Fruit fly (Drosophila melanogaster) whole organism, prepupa: Measurements from ENCODE around the gene CG1172.

Source experiments
- Blimp-1 ChIP-seq: fragments of 200-800 bp; sonication (Bioruptor generic); optimal IDR thresholded peaks from 3 replicates; lab custom pipeline; 2017; ENCODE audit warnings: missing biosample characterization, missing genetic modification characterization, mild to moderate bottlenecking, moderate library complexity, missing genetic modification reagents
- CG10631 ChIP-seq: fragments of 200-800 bp; sonication (Bioruptor generic); optimal IDR thresholded peaks from 2 replicates; lab custom pipeline; 2016; ENCODE audit warnings: missing biosample characterization, missing genetic modification characterization
- CG10669 ChIP-seq: fragments of 200-800 bp; sonication (Bioruptor generic); optimal IDR thresholded peaks from 3 replicates; lab custom pipeline; 2018; ENCODE audit warnings: missing biosample characterization, mild to moderate bottlenecking, missing genetic modification characterization, moderate library complexity
- CG11762 ChIP-seq: fragments of 200-800 bp; sonication (Bioruptor generic); optimal IDR thresholded peaks from 3 replicates; lab custom pipeline; 2016; ENCODE audit warnings: missing biosample characterization, missing genetic modification characterization; ENCODE audit not compliant: insufficient read depth
- CG11902 ChIP-seq: fragments of 200-800 bp; sonication (Bioruptor generic); optimal IDR thresholded peaks from 3 replicates; lab custom pipeline; 2016; ENCODE audit warnings: missing biosample characterization, missing genetic modification characterization
- CG15336 ChIP-seq: fragments of 200-800 bp; sonication (Bioruptor generic); IDR thresholded peaks from 2 replicates; pipeline ENCODE4 v1.3.6; 2022; ENCODE audit warnings: missing biosample characterization, missing genetic modification characterization
- CG1621 ChIP-seq: fragments of 200-800 bp; sonication (Bioruptor generic); optimal IDR thresholded peaks from 3 replicates; lab custom pipeline; 2018; ENCODE audit warnings: missing biosample characterization, mild to moderate bottlenecking, missing genetic modification characterization
- CG16779 ChIP-seq: fragments of 200-800 bp; sonication (Bioruptor generic); optimal IDR thresholded peaks from 3 replicates; lab custom pipeline; 2017; ENCODE audit warnings: missing biosample characterization, mild to moderate bottlenecking, missing genetic modification characterization
- CG3032 ChIP-seq: fragments of 200-800 bp; optimal IDR thresholded peaks from 2 replicates; lab custom pipeline; 2019; ENCODE audit warnings: missing biosample characterization, mild to moderate bottlenecking, missing genetic modification characterization, moderate library complexity
- CG31627 ChIP-seq: fragments of 200-800 bp; sonication (Bioruptor generic); optimal IDR thresholded peaks from 3 replicates; lab custom pipeline; 2016; ENCODE audit warnings: missing biosample characterization, missing genetic modification characterization
- CG32006 ChIP-seq: fragments of 200-800 bp; sonication (Bioruptor generic); optimal IDR thresholded peaks from 3 replicates; lab custom pipeline; 2017; ENCODE audit warnings: missing biosample characterization, mild to moderate bottlenecking, missing genetic modification characterization
- CG34406 ChIP-seq: fragments of 200-800 bp; sonication (Bioruptor generic); optimal IDR thresholded peaks from 3 replicates; lab custom pipeline; 2016; ENCODE audit warnings: missing biosample characterization, missing genetic modification characterization
- CG6163 ChIP-seq: fragments of 200-800 bp; sonication (Bioruptor generic); IDR thresholded peaks from 3 replicates; pipeline ENCODE4 v1.3.6; 2022; ENCODE audit warnings: missing biosample characterization, missing genetic modification characterization
- CG6808 ChIP-seq: fragments of 200-800 bp; sonication (Bioruptor generic); optimal IDR thresholded peaks from 3 replicates; lab custom pipeline; 2017; ENCODE audit warnings: missing biosample characterization, missing genetic modification characterization, mild to moderate bottlenecking, moderate library complexity, missing genetic modification reagents
- CG6854 ChIP-seq: fragments of 200-800 bp; sonication (Bioruptor generic); optimal IDR thresholded peaks from 2 replicates; lab custom pipeline; 2017; ENCODE audit warnings: missing biosample characterization, mild to moderate bottlenecking, missing genetic modification characterization
- CG7368 ChIP-seq: fragments of 200-800 bp; sonication (Bioruptor generic); optimal IDR thresholded peaks from 3 replicates; lab custom pipeline; 2016; ENCODE audit warnings: missing biosample characterization, missing genetic modification characterization
- CG8119 ChIP-seq: fragments of 200-800 bp; sonication (Bioruptor generic); IDR thresholded peaks from 3 replicates; pipeline ENCODE4 v1.3.6; 2022; ENCODE audit warnings: missing biosample characterization, missing genetic modification characterization
- CG8319 ChIP-seq: fragments of 200-800 bp; sonication (Bioruptor generic); optimal IDR thresholded peaks from 3 replicates; lab custom pipeline; 2016; ENCODE audit warnings: missing biosample characterization, missing genetic modification characterization
- CG8632 ChIP-seq: fragments of 200-800 bp; sonication (Bioruptor generic); optimal IDR thresholded peaks from 3 replicates; lab custom pipeline; 2016; ENCODE audit warnings: missing biosample characterization, missing genetic modification characterization
- CG9139 ChIP-seq: fragments of 200-800 bp; sonication (Bioruptor generic); optimal IDR thresholded peaks from 3 replicates; lab custom pipeline; 2017; ENCODE audit warnings: missing biosample characterization, mild to moderate bottlenecking, missing genetic modification characterization
- Eip75B ChIP-seq: fragments of 200-800 bp; sonication (Bioruptor generic); optimal IDR thresholded peaks from 3 replicates; lab custom pipeline; 2016; ENCODE audit warnings: missing biosample characterization, missing genetic modification characterization
- Eip78C ChIP-seq: fragments of 200-800 bp; sonication (Bioruptor generic); peaks from one replicate; lab custom pipeline; 2016; ENCODE audit warnings: missing biosample characterization, missing genetic modification characterization
- Eip93F ChIP-seq: fragments of 200-800 bp; sonication (Bioruptor generic); optimal IDR thresholded peaks from 2 replicates; lab custom pipeline; 2016; ENCODE audit warnings: missing biosample characterization, mild to moderate bottlenecking, missing genetic modification characterization
- Ets21C ChIP-seq: fragments of 200-800 bp; sonication (Bioruptor generic); optimal IDR thresholded peaks from 3 replicates; lab custom pipeline; 2016; ENCODE audit warnings: missing biosample characterization, missing genetic modification characterization
- Gug ChIP-seq: fragments of 200-800 bp; sonication (Bioruptor generic); IDR thresholded peaks from 2 replicates; pipeline ENCODE4 v1.3.6; 2022; ENCODE audit warnings: missing biosample characterization, missing genetic modification characterization
- Hr38 ChIP-seq: sonication (Bioruptor generic); optimal IDR thresholded peaks from 2 replicates; lab custom pipeline; 2016; ENCODE audit warnings: missing biosample characterization, missing genetic modification characterization
- Hr4 ChIP-seq: fragments of 200-800 bp; sonication (Bioruptor generic); optimal IDR thresholded peaks from 3 replicates; lab custom pipeline; 2016; ENCODE audit warnings: missing biosample characterization, missing genetic modification characterization
- Met ChIP-seq: fragments of 200-800 bp; sonication (Bioruptor generic); optimal IDR thresholded peaks from 3 replicates; lab custom pipeline; 2016; ENCODE audit warnings: missing biosample characterization, missing genetic modification characterization
- OdsH ChIP-seq: fragments of 200-800 bp; sonication (Bioruptor generic); optimal IDR thresholded peaks from 3 replicates; lab custom pipeline; 2016; ENCODE audit warnings: missing biosample characterization, missing genetic modification characterization
- Sox102F ChIP-seq: fragments of 200-800 bp; sonication (Bioruptor generic); optimal IDR thresholded peaks from 2 replicates; lab custom pipeline; 2016; ENCODE audit warnings: missing biosample characterization, mild to moderate bottlenecking, missing genetic modification characterization
- Sox15 ChIP-seq: fragments of 200-800 bp; sonication (Bioruptor generic); optimal IDR thresholded peaks from 3 replicates; lab custom pipeline; 2016; ENCODE audit warnings: missing biosample characterization, missing genetic modification characterization
- achi ChIP-seq: fragments of 200-800 bp; sonication (Bioruptor generic); optimal IDR thresholded peaks from 3 replicates; lab custom pipeline; 2016; ENCODE audit warnings: missing biosample characterization, missing genetic modification characterization
- acj6 ChIP-seq: fragments of 200-800 bp; sonication (Bioruptor generic); optimal IDR thresholded peaks from 3 replicates; lab custom pipeline; 2016; ENCODE audit warnings: missing biosample characterization, missing genetic modification characterization
- cyc ChIP-seq: fragments of 200-800 bp; sonication (Bioruptor generic); optimal IDR thresholded peaks from 3 replicates; lab custom pipeline; 2016; ENCODE audit warnings: missing biosample characterization, missing genetic modification characterization
- dac ChIP-seq: fragments of 200-800 bp; sonication (Bioruptor generic); optimal IDR thresholded peaks from 2 replicates; lab custom pipeline; 2017; ENCODE audit warnings: missing biosample characterization, mild to moderate bottlenecking, missing genetic modification characterization
- dsx ChIP-seq: fragments of 200-800 bp; optimal IDR thresholded peaks from 3 replicates; lab custom pipeline; 2019; ENCODE audit warnings: missing biosample characterization, mild to moderate bottlenecking, missing genetic modification characterization, moderate library complexity; ENCODE audit not compliant: poor library complexity, severe bottlenecking
- eg ChIP-seq: fragments of 200-800 bp; sonication (Bioruptor generic); IDR thresholded peaks from 3 replicates; pipeline ENCODE4 v1.3.6; 2022; ENCODE audit warnings: missing biosample characterization, missing genetic modification characterization
- esn ChIP-seq: fragments of 200-800 bp; sonication (Bioruptor generic); optimal IDR thresholded peaks from 2 replicates; lab custom pipeline; 2016; ENCODE audit warnings: missing biosample characterization, mild to moderate bottlenecking, missing genetic modification characterization, moderate library complexity
- fd85E ChIP-seq: fragments of 200-800 bp; sonication (Bioruptor generic); optimal IDR thresholded peaks from 3 replicates; lab custom pipeline; 2016; ENCODE audit warnings: missing biosample characterization, missing genetic modification characterization
- fkh ChIP-seq: fragments of 200-800 bp; sonication (Bioruptor generic); optimal IDR thresholded peaks from 3 replicates; lab custom pipeline; 2017; ENCODE audit warnings: missing biosample characterization, mild to moderate bottlenecking, missing genetic modification characterization, moderate library complexity
- lz ChIP-seq: fragments of 200-800 bp; sonication (Bioruptor generic); optimal IDR thresholded peaks from 3 replicates; lab custom pipeline; 2016; ENCODE audit warnings: missing biosample characterization, missing genetic modification characterization
- pdm3 ChIP-seq: fragments of 200-800 bp; sonication (Bioruptor generic); optimal IDR thresholded peaks from 3 replicates; lab custom pipeline; 2016; ENCODE audit warnings: missing biosample characterization, missing genetic modification characterization
- salr ChIP-seq, 2 experiments: fragments of 200-800 bp; sonication (Bioruptor generic); optimal IDR thresholded peaks; 3 replicates each; lab custom pipeline; 2016 to 2018; ENCODE audit warnings: missing biosample characterization in 2 of 2, missing genetic modification characterization in 2 of 2, mild to moderate bottlenecking in 1 of 2
- spab ChIP-seq: fragments of 200-800 bp; sonication (Bioruptor generic); optimal IDR thresholded peaks from 2 replicates; lab custom pipeline; 2017; ENCODE audit warnings: missing biosample characterization, mild to moderate bottlenecking, missing genetic modification characterization, missing genetic modification reagents
- svp ChIP-seq: fragments of 200-800 bp; sonication (Bioruptor generic); peaks from one replicate; lab custom pipeline; 2016; ENCODE audit warnings: missing biosample characterization, missing genetic modification characterization
- topi ChIP-seq: fragments of 200-800 bp; sonication (Bioruptor generic); optimal IDR thresholded peaks from 3 replicates; lab custom pipeline; 2016; ENCODE audit warnings: missing biosample characterization, missing genetic modification characterization
- vri ChIP-seq: fragments of 200-800 bp; sonication (Bioruptor generic); optimal IDR thresholded peaks from 3 replicates; lab custom pipeline; 2016; ENCODE audit warnings: missing biosample characterization, mild to moderate bottlenecking, missing genetic modification characterization

The CG1172 gene

dm6 chr3R:5363412-5363811 lies 30.3 kb upstream of the CG1172 start (continued):
- TF ChIP-seq CG8632 (GFP tag; lab: Kevin White, UChicago): no peak

- TF ChIP-seq lz (no peak), CG10631 (GFP tag; lab: Kevin White, UChicago) (no peak), CG6163 (GFP tag; lab: Robert Waterston, UW) (no peak), CG9139 (GFP tag; lab: Kevin White, UChicago) (no peak), CG6808 (GFP tag; lab: Kevin White, UChicago) (no peak), fkh (GFP tag; lab: Kevin White, UChicago) (peak; percentile 33), svp (peak; percentile 58), Sox102F (no peak), Eip78C (GFP tag; lab: Kevin White, UChicago) (peak; percentile 55), Eip93F (GFP tag; lab: Kevin White, UChicago) (peak; percentile 21), CG1621 (tag; lab: Kevin White, UChicago) (no peak), CG11762 (GFP tag; lab: Kevin White, UChicago) (no peak), CG11902 (GFP tag; lab: Kevin White, UChicago) (no peak), CG10669 (GFP tag; lab: Kevin White, UChicago) (no peak), vri (peak; percentile 55), dac (GFP tag; lab: Kevin White, UChicago) (no peak), CG32006 (GFP tag; lab: Kevin White, UChicago) (no peak), OdsH (GFP tag; lab: Kevin White, UChicago) (no peak), Met (no peak), acj6 (no peak), CG16779 (tag; lab: Kevin White, UChicago) (no peak), esn (GFP tag; lab: Kevin White, UChicago) (peak; percentile 3), spab (GFP tag; lab: Kevin White, UChicago) (no peak), CG6854 (GFP tag; lab: Kevin White, UChicago) (no peak), CG8319 (GFP tag; lab: Kevin White, UChicago) (no peak), fd85E (GFP tag; lab: Kevin White, UChicago) (no peak), salr (GFP tag; optimal IDR thresholded peaks at IDR 0.05; lab: Kevin White, UChicago) (no peak), Hr4 (no peak), pdm3 (GFP tag; lab: Kevin White, UChicago) (no peak), Gug (no peak), CG31627 (no peak), eg (no peak), CG8119 (GFP tag; lab: Robert Waterston, UW) (no peak), topi (GFP tag; lab: Kevin White, UChicago) (no peak)
Observed at dm6 chr3R:5364539-5365273, 29.0 kb upstream of the CG1172 start.

dm6 chr3R:5367512-5368169 lies 26.1 kb upstream of the CG1172 start:
- TF ChIP-seq eg: 0 out of 3 replicates have a peak, but pooled peaks have one; percentile 22
- TF ChIP-seq svp: no peak
- TF ChIP-seq achi (GFP tag; lab: Kevin White, UChicago): no peak
- no peak for TF ChIP-seq CG3032 (tag; lab: Kevin White, UChicago)
- TF ChIP-seq Eip75B (GFP tag; lab: Kevin White, UChicago): no peak
- TF ChIP-seq CG10669 (GFP tag; lab: Kevin White, UChicago): no peak
- no peak for TF ChIP-seq CG16779 (tag; lab: Kevin White, UChicago)
- TF ChIP-seq dsx (GFP tag; lab: Kevin White, UChicago): peak; percentile 24
- peak; percentile 21 for TF ChIP-seq Blimp-1 (GFP tag; lab: Kevin White, UChicago)
- TF ChIP-seq acj6: no peak
- TF ChIP-seq CG6163 (GFP tag; lab: Robert Waterston, UW): no peak
- no peak for TF ChIP-seq fd85E (GFP tag; lab: Kevin White, UChicago)
- TF ChIP-seq cyc (GFP tag; lab: Kevin White, UChicago): no peak
- TF ChIP-seq CG6808 (GFP tag; lab: Kevin White, UChicago): peak; percentile 41
- no peak for TF ChIP-seq lz
- TF ChIP-seq Sox15 (GFP tag; lab: Kevin White, UChicago): no peak
- no peak for TF ChIP-seq CG10631 (GFP tag; lab: Kevin White, UChicago)
- no peak for TF ChIP-seq CG15336
- no peak for TF ChIP-seq Ets21C (GFP tag; lab: Kevin White, UChicago)
- no peak for TF ChIP-seq CG34406 (GFP tag; lab: Kevin White, UChicago)
- no peak for TF ChIP-seq CG7368 (GFP tag; lab: Kevin White, UChicago)
- no peak for TF ChIP-seq Hr38 (GFP tag; lab: Kevin White, UChicago)
- no peak for TF ChIP-seq Hr4
